Worm (Caenorhabditis elegans): ENCODE results near the gene fbxa-44.

Gene fbxa-44

DNA sequence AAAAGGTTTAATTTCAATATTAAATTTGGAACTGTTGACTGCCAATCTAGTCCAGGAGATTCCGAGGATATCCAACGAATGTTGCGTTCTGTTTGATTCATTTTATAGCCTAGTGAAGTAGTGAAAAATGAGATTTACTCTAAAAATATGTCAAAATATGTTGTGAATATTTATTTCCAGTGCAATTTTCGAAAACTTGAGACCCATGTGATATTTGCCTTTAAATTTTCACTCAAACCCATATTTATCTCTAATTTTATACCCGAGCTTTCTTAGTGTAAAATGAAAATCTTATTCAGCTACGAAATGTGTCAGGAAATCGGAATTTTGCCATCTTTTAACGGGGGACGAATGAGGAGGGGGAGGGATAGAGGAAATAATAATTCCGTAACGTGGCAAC, 20.8 kb downstream of the fbxa-44 start, which contains the start of gene F09C6.16:
F09C6.16 (minus strand) TSS at position 101 of the 400 bp plus-strand sequence.
- TF ChIP-seq lsl-1 (GFP tag; optimal IDR thresholded peaks at IDR 0.05) (no peak), nhr-27 (tag; optimal IDR thresholded peaks at IDR 0.05) (no peak), snpc-1.1 (tag; optimal IDR thresholded peaks at IDR 0.05; ENCODE audit: insufficient read depth) (no peak), xnd-1 (tag; optimal IDR thresholded peaks at IDR 0.05) (no peak), ztf-25 (GFP tag; IDR thresholded peaks at IDR 0.05) (no peak), F39B2.1 (GFP tag; IDR thresholded peaks at IDR 0.05) (no peak), nfya-1 (tag; optimal IDR thresholded peaks at IDR 0.05; ENCODE audit: borderline replicate concordance, insufficient read depth) (no peak), somi-1 (GFP tag; optimal IDR thresholded peaks at IDR 0.05) (no peak), attf-3 (GFP tag; conservative IDR thresholded peaks at IDR 0.05) (no peak), aptf-2 (GFP tag; conservative IDR thresholded peaks at IDR 0.05) (no peak)

DNA sequence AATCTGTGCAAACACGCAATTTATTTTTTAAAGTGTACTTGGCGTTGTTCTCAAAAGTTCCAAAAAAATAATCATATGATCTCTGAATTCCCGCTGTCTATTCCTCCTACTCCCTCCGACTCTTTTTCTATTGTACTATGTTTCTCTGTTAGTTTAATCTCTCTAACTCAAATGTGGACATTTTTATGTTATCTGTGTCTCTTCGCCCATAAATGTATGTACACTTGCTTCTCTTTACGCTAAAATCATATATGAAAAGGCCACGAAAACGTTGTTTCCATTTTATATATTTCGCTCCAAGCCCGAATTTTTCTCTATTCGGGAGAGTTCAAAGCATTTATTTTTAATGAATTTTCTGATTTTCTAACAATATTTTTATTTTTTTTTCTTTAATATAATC, 21.8 kb downstream of the fbxa-44 start:
- TF ChIP-seq hmg-1.2 (GFP tag; IDR thresholded peaks at IDR 0.05): peak; percentile 12; the same call in 1 of the 2 replicates
- no peak for TF ChIP-seq xnd-1 (tag; optimal IDR thresholded peaks at IDR 0.05)

DNA sequence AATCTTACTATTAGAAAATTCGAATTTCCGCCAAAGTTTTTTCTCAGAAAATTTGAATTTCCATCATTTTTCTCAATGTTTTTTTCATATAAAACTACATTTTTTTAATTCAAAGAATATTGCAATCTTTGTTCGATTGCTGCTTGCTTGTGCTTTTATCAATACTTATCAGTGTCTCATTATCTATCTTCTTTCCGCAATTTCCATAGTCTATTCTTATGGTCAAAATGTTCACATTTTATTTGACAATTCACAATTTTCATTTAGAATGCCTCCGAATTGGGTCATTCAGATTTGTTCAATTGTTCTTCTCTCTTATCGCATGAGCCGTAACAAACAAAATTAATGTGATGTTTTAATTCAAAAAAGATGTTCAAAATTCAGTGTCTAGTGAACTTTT, 22.2 kb downstream of the fbxa-44 start:
- no peak for TF ChIP-seq mes-4 (tag; optimal IDR thresholded peaks at IDR 0.05)
- peak; percentile 36 for TF ChIP-seq nhr-80 (tag; optimal IDR thresholded peaks at IDR 0.05)
- no peak for TF ChIP-seq efl-1 (GFP tag; optimal IDR thresholded peaks at IDR 0.05)

DNA sequence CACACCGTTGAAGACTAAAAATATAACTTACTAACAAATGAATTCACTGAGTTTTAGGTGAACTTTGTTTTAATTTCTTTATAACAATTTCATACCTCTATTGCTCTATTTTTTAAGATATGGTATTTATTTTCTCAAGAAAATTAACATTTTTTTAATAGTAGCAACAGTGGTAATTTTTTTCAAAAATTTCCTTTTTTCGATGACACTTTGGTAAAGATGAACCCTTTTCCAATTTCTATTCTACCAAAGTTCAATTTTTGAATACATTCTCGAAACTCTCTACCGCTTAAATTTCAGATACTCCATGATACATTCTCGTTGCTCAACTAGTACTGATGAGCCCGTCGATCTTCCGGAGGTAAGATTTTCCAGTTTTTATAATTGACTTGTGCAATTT, 22.9 kb downstream of the fbxa-44 start, which contains the start of gene nhr-116:
nhr-116 (plus strand) TSS at position 301 of the 400 bp plus-strand sequence.
- no peak for TF ChIP-seq mcd-1 (GFP tag; IDR thresholded peaks at IDR 0.05)
- TF ChIP-seq egrh-3 (GFP tag; IDR thresholded peaks at IDR 0.05): no peak
- no peak for TF ChIP-seq F49E8.2 (tag; optimal IDR thresholded peaks at IDR 0.05; ENCODE audit: insufficient read depth)
- TF ChIP-seq hmg-1.2 (GFP tag; IDR thresholded peaks at IDR 0.05): no peak
- no peak for TF ChIP-seq xnd-1 (tag; optimal IDR thresholded peaks at IDR 0.05)
- no peak for TF ChIP-seq T07F8.4 (tag; optimal IDR thresholded peaks at IDR 0.05)
- TF ChIP-seq tbp1 (GFP tag; optimal IDR thresholded peaks at IDR 0.05): no peak
- TF ChIP-seq pha-4 (tag; optimal IDR thresholded peaks at IDR 0.05): no peak
- TF ChIP-seq nfya-1 (tag; optimal IDR thresholded peaks at IDR 0.05; ENCODE audit: borderline replicate concordance, insufficient read depth): no peak
- TF ChIP-seq ztf-18 (tag; optimal IDR thresholded peaks at IDR 0.05): no peak
- TF ChIP-seq aptf-3 (GFP tag; IDR thresholded peaks at IDR 0.05): no peak
- TF ChIP-seq ztf-3 (GFP tag; optimal IDR thresholded peaks at IDR 0.05): no peak
- no peak for TF ChIP-seq F55B11.4 (tag; optimal IDR thresholded peaks at IDR 0.05; ENCODE audit: borderline replicate concordance, insufficient read depth)
- TF ChIP-seq cebp-1 (GFP tag; IDR thresholded peaks at IDR 0.05): no peak
- TF ChIP-seq cebp-1 (tag; optimal IDR thresholded peaks at IDR 0.05): no peak
- TF ChIP-seq die-1 (tag; optimal IDR thresholded peaks at IDR 0.05): no peak

DNA sequence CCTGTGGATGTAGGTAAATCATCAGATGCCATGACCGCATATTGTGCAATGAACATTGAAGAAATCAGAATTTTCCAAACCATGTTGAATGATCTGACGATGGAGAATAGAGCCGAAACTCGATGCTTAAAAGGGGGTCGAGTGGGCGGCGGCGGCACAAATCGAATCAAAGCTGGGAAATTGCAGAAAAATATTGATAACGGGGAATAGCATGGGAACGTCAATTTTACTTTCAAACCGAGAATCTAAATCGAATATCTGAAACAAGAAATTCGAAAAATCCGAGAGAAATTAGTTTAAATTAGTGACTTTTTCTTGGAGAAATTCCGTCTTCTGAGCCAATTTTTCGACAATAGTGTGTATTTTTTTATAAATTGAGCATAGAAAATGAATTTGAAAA, 27.0 kb downstream of the fbxa-44 start, which contains the start of gene F09C6.10:
F09C6.10 (minus strand) TSS at position 101 of the 400 bp plus-strand sequence.
- TF ChIP-seq lin-40 (tag; optimal IDR thresholded peaks at IDR 0.05) (no peak), tbp1 (GFP tag; optimal IDR thresholded peaks at IDR 0.05) (no peak), madf-10 (tag; optimal IDR thresholded peaks at IDR 0.05) (no peak), mes-4 (tag; optimal IDR thresholded peaks at IDR 0.05) (no peak), mel-28 (tag; optimal IDR thresholded peaks at IDR 0.05; ENCODE audit: borderline replicate concordance) (no peak), ztf-28 (GFP tag; IDR thresholded peaks at IDR 0.05) (no peak), F55B11.4 (tag; optimal IDR thresholded peaks at IDR 0.05; ENCODE audit: borderline replicate concordance, insufficient read depth) (no peak), ceh-79 (tag; optimal IDR thresholded peaks at IDR 0.05) (no peak), hrde-1 (tag; optimal IDR thresholded peaks at IDR 0.05; ENCODE audit: borderline replicate concordance) (no peak), lin-26 (GFP tag; IDR thresholded peaks at IDR 0.05) (no peak), madf-3 (GFP tag; IDR thresholded peaks at IDR 0.05) (no peak), snpc-1.3 (tag; optimal IDR thresholded peaks at IDR 0.05; ENCODE audit: insufficient read depth) (no peak), D2030.7 (GFP tag; IDR thresholded peaks at IDR 0.05) (no peak), snpc-1.1 (tag; optimal IDR thresholded peaks at IDR 0.05; ENCODE audit: insufficient read depth) (no peak), sea-2 (GFP tag; IDR thresholded peaks at IDR 0.05) (no peak), mcd-1 (GFP tag; IDR thresholded peaks at IDR 0.05) (no peak)
